Worm (Caenorhabditis elegans) whole organism, L4 larva: ENCODE measurements around the gene clc-24.

Source experiments
- ceh-20 ChIP-seq: fragments of 200-800 bp; sonication (Bioruptor generic); IDR thresholded peaks from 2 replicates; pipeline ENCODE4 v1.3.6; 2022; ENCODE audit warnings: missing genetic modification reagents, missing genetic modification characterization, missing compliant biosample characterization
- fkh-10 ChIP-seq: fragments of 150-350 bp; optimal IDR thresholded peaks from 2 replicates; lab custom pipeline; 2014; ENCODE audit warnings: missing biosample characterization, missing genetic modification reagents, missing genetic modification characterization
- mep-1 ChIP-seq: fragments of 150-350 bp; sonication (generic microtip); optimal IDR thresholded peaks from 3 replicates; lab custom pipeline; 2014; ENCODE audit warnings: missing biosample characterization, missing genetic modification characterization
- nhr-42 ChIP-seq: fragments of 200-800 bp; sonication (Bioruptor generic); IDR thresholded peaks from 2 replicates; pipeline ENCODE4 v1.3.6; 2022; ENCODE audit warnings: missing genetic modification characterization, missing compliant biosample characterization
- ztf-7 ChIP-seq: fragments of 150-350 bp; optimal IDR thresholded peaks from 2 replicates; lab custom pipeline; 2014; ENCODE audit warnings: missing biosample characterization, missing genetic modification characterization

DNA sequence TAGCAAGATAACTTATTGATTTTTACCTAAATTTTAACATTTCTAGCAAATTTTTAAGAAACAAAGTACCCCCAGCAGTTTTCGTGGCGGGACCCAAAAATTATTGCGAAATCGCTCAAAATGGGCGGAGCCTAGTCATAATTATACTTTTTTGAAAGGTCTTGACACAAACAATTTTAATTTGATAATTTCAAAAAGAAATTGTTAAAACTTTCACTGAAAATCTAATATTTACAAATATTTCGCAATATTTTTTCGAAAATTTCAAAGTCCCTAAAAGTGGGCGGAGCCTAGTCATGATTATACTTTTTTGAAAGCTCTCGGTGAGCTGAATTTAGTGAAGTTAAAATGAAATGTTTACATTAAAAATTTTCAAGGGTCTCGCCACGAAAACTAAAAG is 5.4 kb upstream of the clc-24 start:
- no peak for TF ChIP-seq fkh-10 (GFP tag; lab: Kevin White, UChicago)
- no peak for TF ChIP-seq ztf-7 (tag; lab: Kevin White, UChicago)
- TF ChIP-seq nhr-42 = no peak
- no peak for TF ChIP-seq mep-1 (tag; lab: Kevin White, UChicago)
- TF ChIP-seq ceh-20 (GFP tag; lab: Robert Waterston, UW) = no peak
